Worm (Caenorhabditis elegans) whole organism, young adult: ENCODE measurements around the gene mcat-1.

Experiments
- F23B12.7 ChIP-seq: sonication (generic microtip); optimal IDR thresholded peaks from 2 replicates; lab custom pipeline; 2017; ENCODE audit warnings: missing genetic modification characterization, mild to moderate bottlenecking, missing compliant biosample characterization, antibody characterized with exemption, moderate library complexity; ENCODE audit not compliant: insufficient read depth
- athp-1 ChIP-seq: sonication (generic microtip); optimal IDR thresholded peaks from 2 replicates; lab custom pipeline; 2017; ENCODE audit warnings: mild to moderate bottlenecking, missing genetic modification characterization, missing compliant biosample characterization
- efl-1 ChIP-seq: fragments of 150-350 bp; optimal IDR thresholded peaks from 2 replicates; lab custom pipeline; 2014; ENCODE audit warnings: missing biosample characterization, missing genetic modification reagents, missing genetic modification characterization
- hlh-26 ChIP-seq: fragments of 200-800 bp; sonication (Bioruptor generic); conservative IDR thresholded peaks from 2 replicates; pipeline ENCODE4 v1.3.6; 2022; ENCODE audit warnings: missing genetic modification reagents, missing genetic modification characterization, missing compliant biosample characterization
- lin-26 ChIP-seq: fragments of 200-800 bp; sonication (Bioruptor generic); IDR thresholded peaks from 2 replicates; pipeline ENCODE4 v1.3.6; 2022; ENCODE audit warnings: missing genetic modification reagents, missing genetic modification characterization, missing compliant biosample characterization
- madf-6 ChIP-seq: fragments of 200-800 bp; sonication (Bioruptor generic); IDR thresholded peaks from 2 replicates; pipeline ENCODE4 v1.3.6; 2022; ENCODE audit warnings: missing genetic modification reagents, missing genetic modification characterization, missing compliant biosample characterization
- nfyb-1 ChIP-seq: fragments of 200-800 bp; sonication (Bioruptor generic); IDR thresholded peaks from 2 replicates; pipeline ENCODE4 v1.3.6; 2022; ENCODE audit warnings: missing genetic modification reagents, missing genetic modification characterization, missing compliant biosample characterization
- nhr-120 ChIP-seq: fragments of 200-800 bp; sonication (Bioruptor generic); IDR thresholded peaks from 2 replicates; pipeline ENCODE4 v1.3.6; 2022; ENCODE audit warnings: missing genetic modification characterization, missing compliant biosample characterization
- unc-62 ChIP-seq: fragments of 150-350 bp; optimal IDR thresholded peaks from 2 replicates; lab custom pipeline; 2014; ENCODE audit warnings: missing biosample characterization, missing genetic modification reagents, missing genetic modification characterization
- ztf-25 ChIP-seq: fragments of 200-800 bp; sonication (Bioruptor generic); IDR thresholded peaks from 2 replicates; pipeline ENCODE4 v1.3.6; 2022; ENCODE audit warnings: missing genetic modification reagents, missing genetic modification characterization, missing compliant biosample characterization

DNA sequence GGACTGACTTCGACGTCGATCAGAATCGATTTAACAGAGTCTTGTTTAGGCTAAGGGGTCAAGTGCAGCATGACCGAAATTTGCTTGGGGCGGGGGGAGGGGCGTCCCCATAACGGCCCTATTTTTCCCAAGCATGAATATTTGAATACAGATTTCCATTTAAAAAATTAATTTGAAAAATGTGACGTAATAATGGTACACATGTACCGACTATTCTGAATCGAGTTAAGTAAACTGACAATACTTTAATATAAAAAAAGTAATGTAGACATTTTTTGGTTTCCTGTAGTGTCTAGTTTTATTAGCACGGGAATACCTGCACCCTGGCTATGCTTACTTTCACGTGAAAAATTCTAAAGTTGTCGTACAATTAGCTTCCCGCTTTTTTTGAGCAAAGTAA lies 4.5 kb downstream of the mcat-1 start:
- no peak for TF ChIP-seq nhr-120 (GFP tag; lab: Robert Waterston, UW)
- TF ChIP-seq madf-6 (GFP tag; lab: Robert Waterston, UW) = no peak
- TF ChIP-seq efl-1 = no peak
- TF ChIP-seq hlh-26 (GFP tag; lab: Robert Waterston, UW) = no peak
- TF ChIP-seq nfyb-1 = no peak
- TF ChIP-seq ztf-25 = no peak
- no peak for TF ChIP-seq athp-1 (tag; lab: Kevin White, UChicago)
- no peak for TF ChIP-seq lin-26
- no peak for TF ChIP-seq unc-62 (GFP tag; lab: Kevin White, UChicago)
- TF ChIP-seq F23B12.7 (tag; lab: Kevin White, UChicago) = no peak
